Worm (Caenorhabditis elegans): ENCODE data around the gene fbxa-59.

fbxa-59 gene

DNA sequence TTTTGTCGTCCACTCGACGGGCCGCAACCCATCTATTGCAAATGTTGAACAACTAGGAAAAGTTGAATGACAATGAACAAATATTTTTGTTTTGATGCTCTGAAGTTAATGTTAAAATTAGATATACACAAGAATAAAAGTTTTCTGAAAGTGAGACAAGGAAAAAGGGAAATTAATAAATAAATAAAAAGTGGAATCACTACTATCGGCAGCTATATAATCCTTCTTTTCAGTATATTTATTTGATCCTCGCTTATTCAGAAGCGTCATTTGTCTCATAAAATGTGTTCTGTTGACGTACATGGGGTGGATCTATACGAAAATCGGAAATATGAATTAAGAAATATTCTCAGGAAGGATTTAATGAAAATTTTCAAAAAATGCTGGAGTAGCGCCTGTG is 17.1 kb downstream of the fbxa-59 start, which contains the start of gene pef-1:
Gene pef-1, minus strand, starts transcription at position 101 of the 400 bp plus-strand sequence.
- no peak for TF ChIP-seq nhr-25 (tag; optimal IDR thresholded peaks at IDR 0.05)
- no peak for TF ChIP-seq snpc-4 (tag; optimal IDR thresholded peaks at IDR 0.05)
- no peak for TF ChIP-seq peb-1 (tag; optimal IDR thresholded peaks at IDR 0.05)
- TF ChIP-seq C34F6.9 (tag; optimal IDR thresholded peaks at IDR 0.05) = no peak
- TF ChIP-seq unc-55 (GFP tag; optimal IDR thresholded peaks at IDR 0.05) = no peak
- no peak for TF ChIP-seq ztf-11 (tag; optimal IDR thresholded peaks at IDR 0.05)

DNA sequence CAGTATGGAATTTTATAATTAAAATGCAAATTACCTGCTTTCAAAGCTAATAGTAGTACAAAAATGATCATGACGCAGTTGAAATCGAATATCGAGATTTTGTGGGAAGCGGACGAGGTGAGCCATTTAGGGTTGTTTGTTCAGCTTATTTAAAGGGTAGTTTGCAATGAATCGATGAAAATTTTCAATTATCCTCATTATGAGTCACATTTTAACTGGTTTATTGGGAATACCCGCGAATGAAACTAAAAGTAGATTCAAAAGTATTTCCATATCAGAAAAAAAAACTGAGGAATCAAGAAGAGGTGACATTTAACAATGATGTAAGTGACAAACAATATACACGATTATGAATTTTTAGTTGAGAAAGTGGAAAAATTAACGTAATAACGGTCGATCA is 24.0 kb downstream of the fbxa-59 start, which contains the start of gene F23H11.7:
Gene F23H11.7, minus strand, starts transcription at position 101 of the 400 bp plus-strand sequence.
- TF ChIP-seq alr-1 (tag; optimal IDR thresholded peaks at IDR 0.05) = no peak

DNA sequence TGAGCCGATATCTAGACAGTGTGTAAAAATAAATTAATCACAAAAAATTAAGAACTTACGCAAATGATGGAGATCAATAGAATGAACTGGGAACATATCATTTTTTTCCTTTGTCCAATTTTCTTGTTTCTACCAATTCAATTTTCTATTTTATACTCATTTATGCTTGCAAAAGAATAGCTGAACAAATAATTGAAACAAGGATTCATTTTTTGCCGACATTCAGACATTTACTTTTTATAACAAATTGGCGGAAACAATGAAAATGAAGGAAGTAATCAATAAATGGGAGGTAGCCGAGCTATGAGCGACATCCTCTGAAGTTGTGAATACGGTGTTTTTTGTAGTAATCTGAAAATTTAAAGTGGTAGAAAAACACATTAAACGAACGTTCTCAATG is 26.4 kb downstream of the fbxa-59 start, which contains the start of gene idpp-13:
Gene idpp-13, minus strand, starts transcription at position 101 of the 400 bp plus-strand sequence.
- TF ChIP-seq peb-1 (tag; optimal IDR thresholded peaks at IDR 0.05) = no peak
- no peak for TF ChIP-seq unc-62 (GFP tag; optimal IDR thresholded peaks at IDR 0.05)

DNA sequence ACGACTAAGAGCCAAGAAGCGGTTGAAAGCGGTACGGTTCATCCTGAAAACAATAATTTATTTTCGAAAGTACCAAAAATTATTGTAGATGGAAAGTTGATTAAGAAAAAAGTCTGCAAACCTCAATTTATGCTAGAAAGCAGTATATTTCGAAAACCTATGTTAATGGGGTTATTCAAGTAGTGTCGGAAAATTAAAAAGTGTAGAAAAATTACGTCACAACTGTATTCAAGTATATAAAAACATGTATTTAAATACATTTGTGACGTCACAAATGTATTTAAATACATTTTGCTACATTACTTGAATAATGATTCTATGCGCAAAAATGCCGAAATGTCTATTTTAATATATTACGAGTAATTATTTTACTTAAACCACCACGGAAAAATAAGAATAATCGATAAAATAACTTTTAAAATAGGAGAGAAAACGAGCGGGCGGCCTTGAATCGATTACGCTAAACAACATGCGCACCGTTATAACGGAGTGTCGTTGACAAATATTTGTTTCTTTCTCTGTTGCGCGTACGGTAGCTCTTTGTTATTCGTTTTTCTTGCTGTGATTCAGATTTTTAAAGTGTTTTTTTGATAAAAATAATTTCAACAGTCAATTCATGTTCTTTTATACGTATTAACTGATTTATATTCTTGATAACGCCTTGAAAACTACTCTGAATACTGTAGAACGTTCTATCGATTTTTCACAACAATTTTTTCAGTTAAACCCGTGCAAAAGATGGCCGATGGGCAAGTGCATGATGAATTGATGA is 32.5 kb downstream of the fbxa-59 start, which contains the start of the genes F23H11.5 and bra-2:
Gene F23H11.5, minus strand, starts transcription at position 51 of the 772 bp plus-strand sequence.
Gene bra-2, plus strand, starts transcription at position 722 of the 772 bp plus-strand sequence.
- no peak for TF ChIP-seq ztf-11 (tag; optimal IDR thresholded peaks at IDR 0.05)
- TF ChIP-seq nhr-129 (tag; optimal IDR thresholded peaks at IDR 0.05) = peak; percentile 4
- no peak for TF ChIP-seq skn-1 (tag; optimal IDR thresholded peaks at IDR 0.05)
- no peak for TF ChIP-seq unc-39 (tag; optimal IDR thresholded peaks at IDR 0.05)
- no peak for TF ChIP-seq lin-39 (tag; optimal IDR thresholded peaks at IDR 0.05)
- TF ChIP-seq elt-1 (tag; optimal IDR thresholded peaks at IDR 0.05) = no peak
- TF ChIP-seq mab-5 (tag; optimal IDR thresholded peaks at IDR 0.05) = no peak
- no peak for TF ChIP-seq nhr-237 (tag; optimal IDR thresholded peaks at IDR 0.05)
- peak; percentile 63 for TF ChIP-seq C34F6.9 (tag; optimal IDR thresholded peaks at IDR 0.05)
- no peak for TF ChIP-seq F13H6.1 (tag; optimal IDR thresholded peaks at IDR 0.05)
- TF ChIP-seq lin-11 (tag; optimal IDR thresholded peaks at IDR 0.05) = no peak
- no peak for TF ChIP-seq lin-13 (GFP tag; optimal IDR thresholded peaks at IDR 0.05)
- TF ChIP-seq unc-55 (GFP tag; optimal IDR thresholded peaks at IDR 0.05) = peak; percentile 69
- TF ChIP-seq sma-9 (GFP tag; optimal IDR thresholded peaks at IDR 0.05) = no peak
- TF ChIP-seq sma-9 (tag; optimal IDR thresholded peaks at IDR 0.05) = no peak
- peak in 1 of 2 experiments; percentile 70 for TF ChIP-seq lsy-2 (tag; optimal IDR thresholded peaks at IDR 0.05)
- peak; percentile 23 for TF ChIP-seq crh-2 (tag; optimal IDR thresholded peaks at IDR 0.05)
- no peak for TF ChIP-seq snpc-4 (tag; optimal IDR thresholded peaks at IDR 0.05)
- no peak for TF ChIP-seq mbf-1 (tag; optimal IDR thresholded peaks at IDR 0.05)
- no peak for TF ChIP-seq aly-2 (tag; optimal IDR thresholded peaks at IDR 0.05)

DNA sequence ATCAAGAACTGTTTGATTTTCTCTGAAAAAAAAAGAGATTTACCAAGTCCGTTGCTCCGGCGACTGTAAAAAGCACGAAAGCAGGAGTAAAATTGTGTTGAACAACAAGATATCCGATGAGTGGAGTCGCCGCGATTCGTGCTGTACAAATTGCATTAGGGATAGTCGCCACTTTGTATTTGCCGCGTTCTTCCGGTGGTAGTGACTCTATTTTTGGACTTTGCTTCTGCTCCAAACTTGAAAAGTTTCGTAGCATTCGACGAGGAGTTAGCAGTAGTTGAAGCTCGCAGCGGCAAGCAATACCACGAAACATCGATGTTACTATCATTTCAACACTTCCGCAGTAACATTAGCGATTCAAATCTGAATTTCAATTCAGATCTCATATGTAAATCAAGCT is 33.7 kb downstream of the fbxa-59 start, which contains the start of gene crls-1:
Gene crls-1, minus strand, starts transcription at position 363 of the 400 bp plus-strand sequence.
- TF ChIP-seq lsy-2 (tag; optimal IDR thresholded peaks at IDR 0.05) (peak in 1 of 2 experiments; percentile 14), ZK546.5 (tag; optimal IDR thresholded peaks at IDR 0.05) (no peak), mbf-1 (tag; optimal IDR thresholded peaks at IDR 0.05) (no peak), nhr-11 (tag; optimal IDR thresholded peaks at IDR 0.05) (no peak), R02D3.7 (tag; optimal IDR thresholded peaks at IDR 0.05) (no peak), nhr-23 (tag; optimal IDR thresholded peaks at IDR 0.05) (no peak), sma-3 (GFP tag; optimal IDR thresholded peaks at IDR 0.05) (no peak)

DNA sequence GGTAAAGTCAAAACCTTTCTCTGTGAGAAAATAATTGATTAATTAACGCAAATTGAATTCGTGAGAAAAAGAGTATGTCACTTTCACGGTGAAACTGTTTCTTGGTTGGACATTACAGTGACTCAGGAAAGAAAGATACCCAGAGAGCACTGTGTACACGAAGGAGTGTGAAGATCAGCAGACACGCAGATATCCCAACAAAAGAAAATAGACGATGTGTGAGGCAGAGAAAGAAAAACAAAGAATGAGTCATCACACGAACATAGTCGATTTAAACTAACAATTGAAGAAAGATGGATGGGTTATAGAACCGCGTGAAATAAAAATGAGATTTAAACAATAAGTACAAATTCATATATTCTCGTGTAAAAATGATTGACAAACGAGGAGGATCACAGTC is 35.3 kb downstream of the fbxa-59 start:
- TF ChIP-seq C34F6.9 (tag; optimal IDR thresholded peaks at IDR 0.05) (peak; percentile 41), nhr-129 (tag; optimal IDR thresholded peaks at IDR 0.05) (peak; percentile 59), alr-1 (tag; optimal IDR thresholded peaks at IDR 0.05) (no peak), fos-1 (tag; optimal IDR thresholded peaks at IDR 0.05) (peak; percentile 93), nhr-25 (tag; optimal IDR thresholded peaks at IDR 0.05) (peak; percentile 22), lsy-2 (tag; optimal IDR thresholded peaks at IDR 0.05) (peak in 1 of 2 experiments; percentile 31), snpc-4 (tag; optimal IDR thresholded peaks at IDR 0.05) (no peak)
